Worm (Caenorhabditis elegans): ENCODE results near the gene C44C10.10.

The C44C10.10 gene

DNA sequence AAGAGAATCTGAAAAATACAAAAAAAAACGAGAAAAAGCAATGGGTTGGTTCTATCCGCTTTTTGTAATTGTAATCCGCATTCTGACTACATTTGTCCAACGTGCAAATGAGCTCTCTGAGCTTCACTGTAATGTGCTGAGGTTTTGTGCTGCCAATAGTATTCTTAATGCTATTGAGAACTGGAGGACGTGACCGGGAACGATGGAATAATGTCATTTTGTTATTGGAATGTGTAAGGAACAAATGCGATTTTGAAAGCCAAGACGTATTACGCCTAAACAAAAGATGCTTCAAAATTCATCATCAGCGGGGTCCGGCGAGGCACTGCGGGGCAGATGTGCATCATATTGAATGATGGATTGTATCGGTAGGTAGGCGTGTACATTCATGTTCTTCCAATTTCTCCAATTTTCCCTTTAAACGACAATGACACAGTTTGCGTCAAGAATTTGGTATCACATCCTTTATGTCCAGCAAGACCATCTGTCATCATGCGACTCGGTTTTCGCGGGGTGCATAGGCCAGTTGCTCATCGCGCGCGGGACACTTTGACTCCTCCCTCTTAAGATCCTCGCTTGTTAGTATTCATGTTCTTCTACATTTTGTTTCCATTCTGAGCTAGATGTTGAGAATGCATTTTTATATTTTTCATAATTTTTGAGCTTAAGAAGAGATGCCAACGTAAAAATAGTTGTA is 16.9 kb upstream of the C44C10.10 start:
- TF ChIP-seq mab-5 (tag; optimal IDR thresholded peaks at IDR 0.05) (peak; percentile 7), aly-2 (tag; optimal IDR thresholded peaks at IDR 0.05) (no peak)

DNA sequence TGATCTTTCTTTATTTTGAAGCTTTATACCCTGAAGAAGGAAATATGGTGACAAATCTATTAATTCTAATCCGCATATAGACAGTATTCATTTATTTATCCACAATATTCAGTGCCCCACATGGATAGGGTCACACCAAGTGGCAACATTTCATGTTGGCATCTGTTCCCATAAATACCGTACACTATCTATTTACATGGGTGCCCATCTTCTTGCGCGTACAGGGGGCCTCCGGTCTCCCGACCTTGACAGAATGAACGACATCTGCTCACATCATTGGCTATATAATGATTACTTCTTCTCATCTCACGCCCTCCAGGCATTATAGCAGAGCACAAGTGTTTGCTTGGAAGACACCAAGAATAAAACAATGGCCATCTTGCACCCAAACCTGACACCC is 14.5 kb upstream of the C44C10.10 start:
- TF ChIP-seq nhr-77 (tag; optimal IDR thresholded peaks at IDR 0.05), result no peak
- no peak for TF ChIP-seq skn-1 (tag; optimal IDR thresholded peaks at IDR 0.05)
- no peak for TF ChIP-seq unc-62 (GFP tag; optimal IDR thresholded peaks at IDR 0.05)
- TF ChIP-seq lsy-2 (tag; optimal IDR thresholded peaks at IDR 0.05), result no peak
- no peak for TF ChIP-seq mbf-1 (tag; optimal IDR thresholded peaks at IDR 0.05)
- TF ChIP-seq dmd-4 (tag; optimal IDR thresholded peaks at IDR 0.05), result no peak
- no peak for TF ChIP-seq sem-4 (tag; optimal IDR thresholded peaks at IDR 0.05)
- no peak for TF ChIP-seq nhr-23 (tag; optimal IDR thresholded peaks at IDR 0.05)
- no peak for TF ChIP-seq elt-3 (tag; optimal IDR thresholded peaks at IDR 0.05)
- no peak for TF ChIP-seq ztf-4 (tag; optimal IDR thresholded peaks at IDR 0.05)
- no peak for TF ChIP-seq snpc-4 (tag; optimal IDR thresholded peaks at IDR 0.05)

ce11 chrX:11679211-11679977 is 10.7 kb upstream of the C44C10.10 start:
- no peak for TF ChIP-seq lin-11 (tag; optimal IDR thresholded peaks at IDR 0.05)
- TF ChIP-seq snpc-4 (tag; optimal IDR thresholded peaks at IDR 0.05), result no peak
- no peak for TF ChIP-seq Y55F3AM.14 (GFP tag; optimal IDR thresholded peaks at IDR 0.05)
- TF ChIP-seq unc-62 (GFP tag; optimal IDR thresholded peaks at IDR 0.05), result no peak
- TF ChIP-seq C34F6.9 (tag; optimal IDR thresholded peaks at IDR 0.05), result no peak
- TF ChIP-seq sma-3 (GFP tag; optimal IDR thresholded peaks at IDR 0.05), result no peak
- no peak for TF ChIP-seq lin-39 (tag; optimal IDR thresholded peaks at IDR 0.05)
- TF ChIP-seq nhr-11 (tag; optimal IDR thresholded peaks at IDR 0.05), result no peak

- TF ChIP-seq crh-2 (tag; optimal IDR thresholded peaks at IDR 0.05) (peak; percentile 11), lin-11 (tag; optimal IDR thresholded peaks at IDR 0.05) (no peak), fos-1 (tag; optimal IDR thresholded peaks at IDR 0.05) (peak; percentile 83), nhr-21 (tag; optimal IDR thresholded peaks at IDR 0.05) (no peak), snpc-4 (tag; optimal IDR thresholded peaks at IDR 0.05) (no peak), ZK546.5 (tag; optimal IDR thresholded peaks at IDR 0.05) (no peak), sma-9 (GFP tag; optimal IDR thresholded peaks at IDR 0.05) (peak; percentile 24), sma-9 (tag; optimal IDR thresholded peaks at IDR 0.05) (no peak), nhr-129 (tag; optimal IDR thresholded peaks at IDR 0.05) (no peak), F13H6.1 (tag; optimal IDR thresholded peaks at IDR 0.05) (peak; percentile 6), sem-4 (tag; optimal IDR thresholded peaks at IDR 0.05) (no peak), C34F6.9 (tag; optimal IDR thresholded peaks at IDR 0.05) (no peak)
Observed at ce11 chrX:11680851-11681250, 9.3 kb upstream of the C44C10.10 start, which contains the start of gene T04F8.7. Gene T04F8.7, minus strand, starts transcription at chrX:11680980.

- TF ChIP-seq blmp-1 (tag; optimal IDR thresholded peaks at IDR 0.05; ENCODE audit: insufficient read depth) (no peak), nhr-6 (tag; optimal IDR thresholded peaks at IDR 0.05) (no peak), zag-1 (tag; optimal IDR thresholded peaks at IDR 0.05) (no peak), aly-2 (tag; optimal IDR thresholded peaks at IDR 0.05) (no peak), lin-13 (GFP tag; optimal IDR thresholded peaks at IDR 0.05) (no peak), crh-2 (tag; optimal IDR thresholded peaks at IDR 0.05) (no peak), ceh-16 (tag; optimal IDR thresholded peaks at IDR 0.05) (no peak), C34F6.9 (tag; optimal IDR thresholded peaks at IDR 0.05) (no peak), ama-1 (optimal IDR thresholded peaks at IDR 0.05) (no peak), Y55F3AM.14 (GFP tag; optimal IDR thresholded peaks at IDR 0.05) (no peak), sem-4 (tag; optimal IDR thresholded peaks at IDR 0.05) (no peak), nhr-25 (tag; optimal IDR thresholded peaks at IDR 0.05) (no peak), elt-1 (tag; optimal IDR thresholded peaks at IDR 0.05) (no peak)
Observed at ce11 chrX:11684261-11684660, 5.9 kb upstream of the C44C10.10 start, which contains the start of gene hnd-1. Gene hnd-1, plus strand, starts transcription at chrX:11684561.
